Worm (Caenorhabditis elegans) whole organism, L3 larva: ENCODE results near the gene C08F11.12.

Experiments
- R02D3.7 ChIP-seq: fragments of 150-350 bp; optimal IDR thresholded peaks from 2 replicates; lab custom pipeline; 2014; ENCODE audit warnings: missing biosample characterization, missing genetic modification characterization
- ZK546.5 ChIP-seq: sonication (generic microtip); optimal IDR thresholded peaks from 2 replicates; lab custom pipeline; 2017; ENCODE audit warnings: missing biosample characterization, missing genetic modification characterization
- aly-2 ChIP-seq: fragments of 150-350 bp; optimal IDR thresholded peaks from 2 replicates; lab custom pipeline; 2014; ENCODE audit warnings: missing biosample characterization, missing genetic modification characterization
- ama-1 ChIP-seq: fragments of 150-350 bp; optimal IDR thresholded peaks from 2 replicates; lab custom pipeline; 2018
- ceh-16 ChIP-seq: sonication (generic microtip); optimal IDR thresholded peaks from 2 replicates; lab custom pipeline; 2017; ENCODE audit warnings: missing biosample characterization, missing genetic modification characterization
- ceh-28 ChIP-seq: fragments of 150-350 bp; optimal IDR thresholded peaks from 2 replicates; lab custom pipeline; 2014; ENCODE audit warnings: missing biosample characterization, missing genetic modification reagents, missing genetic modification characterization
- ceh-9 ChIP-seq: sonication (generic microtip); optimal IDR thresholded peaks from 2 replicates; lab custom pipeline; 2018; ENCODE audit warnings: missing biosample characterization, missing genetic modification characterization
- daf-12 ChIP-seq: fragments of 150-350 bp; optimal IDR thresholded peaks from 2 replicates; lab custom pipeline; 2014; ENCODE audit warnings: missing biosample characterization, missing genetic modification reagents, missing genetic modification characterization
- egl-27 ChIP-seq: sonication (generic microtip); optimal IDR thresholded peaks from 4 replicates; lab custom pipeline; 2017; ENCODE audit warnings: missing biosample characterization, missing genetic modification reagents, missing genetic modification characterization
- elt-1 ChIP-seq: fragments of 150-350 bp; optimal IDR thresholded peaks from 2 replicates; lab custom pipeline; 2014; ENCODE audit warnings: missing biosample characterization, missing genetic modification characterization
- elt-2 ChIP-seq: sonication (generic microtip); optimal IDR thresholded peaks from 2 replicates; lab custom pipeline; 2016; ENCODE audit warnings: missing genetic modification reagents, mild to moderate bottlenecking, missing genetic modification characterization, missing compliant biosample characterization
- elt-3 ChIP-seq, 3 experiments: fragments of 150-350 bp in 1 of 3; sonication (generic microtip) in 2 of 3; optimal IDR thresholded peaks; 2 replicates in 2 of 3; 4 replicates in 1 of 3; lab custom pipeline; 2014 to 2017; ENCODE audit warnings: missing biosample characterization in 3 of 3, missing genetic modification characterization in 3 of 3
- eor-1 ChIP-seq, 2 experiments: fragments of 150-350 bp; optimal IDR thresholded peaks; 2 replicates each; lab custom pipeline; 2014 to 2018; ENCODE audit warnings: missing biosample characterization in 2 of 2, missing genetic modification characterization in 2 of 2
- fkh-10 ChIP-seq: sonication (generic microtip); optimal IDR thresholded peaks from 2 replicates; lab custom pipeline; 2017; ENCODE audit warnings: missing biosample characterization, missing genetic modification reagents, missing genetic modification characterization
- fkh-2 ChIP-seq: fragments of 150-350 bp; optimal IDR thresholded peaks from 2 replicates; lab custom pipeline; 2014; ENCODE audit warnings: missing biosample characterization, missing genetic modification reagents, missing genetic modification characterization
- fos-1 ChIP-seq: fragments of 150-350 bp; optimal IDR thresholded peaks from 2 replicates; lab custom pipeline; 2014; ENCODE audit warnings: missing biosample characterization, missing genetic modification characterization
- hmg-11 ChIP-seq: sonication (generic microtip); optimal IDR thresholded peaks from 2 replicates; lab custom pipeline; 2016; ENCODE audit warnings: missing genetic modification characterization, missing compliant biosample characterization
- jun-1 ChIP-seq: fragments of 150-350 bp; optimal IDR thresholded peaks from 2 replicates; lab custom pipeline; 2014; ENCODE audit warnings: missing biosample characterization, missing genetic modification reagents, missing genetic modification characterization
- lsy-12 ChIP-seq: sonication (generic microtip); optimal IDR thresholded peaks from 2 replicates; lab custom pipeline; 2016; ENCODE audit warnings: mild to moderate bottlenecking, missing genetic modification characterization, missing compliant biosample characterization
- mml-1 ChIP-seq: fragments of 150-350 bp; sonication (generic microtip); optimal IDR thresholded peaks from 3 replicates; lab custom pipeline; 2014; ENCODE audit warnings: missing biosample characterization, missing genetic modification characterization
- nfya-1 ChIP-seq: sonication (generic microtip); optimal IDR thresholded peaks from 2 replicates; lab custom pipeline; 2017; ENCODE audit warnings: missing genetic modification characterization, mild to moderate bottlenecking, missing compliant biosample characterization, antibody characterized with exemption, moderate library complexity; ENCODE audit not compliant: insufficient read depth
- nhr-11 ChIP-seq: fragments of 150-350 bp; optimal IDR thresholded peaks from 2 replicates; lab custom pipeline; 2014; ENCODE audit warnings: missing biosample characterization, missing genetic modification characterization
- nhr-12 ChIP-seq: fragments of 150-350 bp; optimal IDR thresholded peaks from 2 replicates; lab custom pipeline; 2014; ENCODE audit warnings: missing biosample characterization, missing genetic modification characterization
- nhr-23 ChIP-seq: fragments of 150-350 bp; optimal IDR thresholded peaks from 2 replicates; lab custom pipeline; 2014; ENCODE audit warnings: missing biosample characterization, missing genetic modification reagents, missing genetic modification characterization
- nhr-28 ChIP-seq: fragments of 150-350 bp; optimal IDR thresholded peaks from 2 replicates; lab custom pipeline; 2014; ENCODE audit warnings: missing biosample characterization, missing genetic modification characterization
- nhr-43 ChIP-seq: sonication (generic microtip); optimal IDR thresholded peaks from 2 replicates; lab custom pipeline; 2016; ENCODE audit warnings: mild to moderate bottlenecking, missing genetic modification characterization, missing compliant biosample characterization; ENCODE audit not compliant: poor library complexity, severe bottlenecking
- nhr-67 ChIP-seq: fragments of 150-350 bp; optimal IDR thresholded peaks from 2 replicates; lab custom pipeline; 2014; ENCODE audit warnings: missing biosample characterization, missing genetic modification characterization
- nhr-76 ChIP-seq: fragments of 150-350 bp; sonication (generic microtip); optimal IDR thresholded peaks from 5 replicates; lab custom pipeline; 2014; ENCODE audit warnings: missing biosample characterization, missing genetic modification characterization
- nhr-77 ChIP-seq: fragments of 150-350 bp; optimal IDR thresholded peaks from 2 replicates; lab custom pipeline; 2014; ENCODE audit warnings: missing biosample characterization, missing genetic modification characterization
- pha-4 ChIP-seq: fragments of 150-350 bp; optimal IDR thresholded peaks from 2 replicates; lab custom pipeline; 2014; ENCODE audit warnings: missing biosample characterization, missing genetic modification reagents, missing genetic modification characterization
- pqm-1 ChIP-seq: fragments of 150-350 bp; optimal IDR thresholded peaks from 2 replicates; lab custom pipeline; 2017; ENCODE audit warnings: missing biosample characterization, missing genetic modification characterization, inconsistent platforms
- skn-1 ChIP-seq: fragments of 150-350 bp; optimal IDR thresholded peaks from 2 replicates; lab custom pipeline; 2014; ENCODE audit warnings: missing biosample characterization, missing genetic modification characterization
- unc-39 ChIP-seq: sonication (generic microtip); optimal IDR thresholded peaks from 4 replicates; lab custom pipeline; 2017; ENCODE audit warnings: missing biosample characterization, missing genetic modification characterization
- unc-62 ChIP-seq: fragments of 150-350 bp; sonication (generic microtip); optimal IDR thresholded peaks from 4 replicates; lab custom pipeline; 2014; ENCODE audit warnings: missing biosample characterization, missing genetic modification reagents, missing genetic modification characterization
- zag-1 ChIP-seq: fragments of 150-350 bp; optimal IDR thresholded peaks from 2 replicates; lab custom pipeline; 2014; ENCODE audit warnings: missing biosample characterization, missing genetic modification characterization
- ztf-4 ChIP-seq: fragments of 150-350 bp; optimal IDR thresholded peaks from 2 replicates; lab custom pipeline; 2014; ENCODE audit warnings: missing biosample characterization, missing genetic modification characterization

Gene C08F11.12

ce11 chrIV:13649126-13649525, 2.2 kb downstream of the C08F11.12 start, which contains the start of gene C08F11.10:
Gene C08F11.10 (minus strand): TSS chrIV:13649226.
- TF ChIP-seq ZK546.5 (tag; lab: Kevin White, UChicago) = no peak
- TF ChIP-seq nhr-11 (tag; lab: Kevin White, UChicago) = no peak
- no peak for TF ChIP-seq aly-2 (tag; lab: Kevin White, UChicago)
- TF ChIP-seq ama-1 (lab: Kevin White, UChicago) = no peak
- no peak for TF ChIP-seq daf-12 (tag; lab: Kevin White, UChicago)
- no peak for TF ChIP-seq ceh-16
- TF ChIP-seq nhr-12 (tag; lab: Kevin White, UChicago) = no peak
- TF ChIP-seq R02D3.7 (tag; lab: Kevin White, UChicago) = no peak
- TF ChIP-seq pha-4 (tag; lab: Kevin White, UChicago) = no peak
- TF ChIP-seq nhr-23 = no peak
- TF ChIP-seq elt-2 (tag; lab: Kevin White, UChicago) = no peak

DNA sequence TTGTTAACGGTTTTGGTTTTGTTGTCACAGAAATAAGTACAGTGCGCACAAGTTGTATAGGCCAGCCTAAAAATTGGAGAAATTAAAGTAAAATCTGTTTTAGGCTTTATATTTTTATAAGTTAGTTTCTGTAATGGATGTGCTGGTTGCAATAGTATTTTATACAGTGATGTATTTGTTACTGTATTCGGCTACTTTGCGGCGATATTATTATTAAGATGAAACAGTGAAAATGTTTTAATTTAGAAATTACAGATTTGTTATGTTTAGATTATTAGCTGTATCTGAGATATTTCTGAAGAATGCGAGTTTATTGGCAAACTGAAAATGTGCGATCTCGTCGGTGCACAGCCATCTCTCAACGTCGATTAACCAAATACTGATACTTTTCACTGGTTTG, 3.8 kb downstream of the C08F11.12 start, which contains the start of gene ule-4:
TSS of gene ule-4 (minus strand) at position 101 of the 400 bp plus-strand sequence.
- TF ChIP-seq nhr-12 (tag; lab: Kevin White, UChicago) (no peak), lsy-12 (no peak), elt-1 (tag; lab: Kevin White, UChicago) (no peak), hmg-11 (tag; lab: Kevin White, UChicago) (no peak), fkh-10 (no peak), elt-3 (tag; optimal IDR thresholded peaks at IDR 0.05; lab: Kevin White, UChicago) (no peak), ceh-28 (tag; lab: Kevin White, UChicago) (no peak), nhr-23 (no peak), jun-1 (tag; lab: Kevin White, UChicago) (no peak), unc-39 (tag; lab: Kevin White, UChicago) (no peak), nhr-76 (no peak)

- TF ChIP-seq elt-2 (tag; lab: Kevin White, UChicago) (no peak), ZK546.5 (tag; lab: Kevin White, UChicago) (no peak), nhr-77 (no peak), mml-1 (tag; lab: Kevin White, UChicago) (no peak), zag-1 (tag; lab: Kevin White, UChicago) (no peak), ceh-28 (tag; lab: Kevin White, UChicago) (no peak), egl-27 (no peak), ceh-9 (tag; lab: Kevin White, UChicago) (no peak), daf-12 (tag; lab: Kevin White, UChicago) (no peak), lsy-12 (no peak), aly-2 (tag; lab: Kevin White, UChicago) (no peak), R02D3.7 (tag; lab: Kevin White, UChicago) (no peak), ztf-4 (tag; lab: Kevin White, UChicago) (no peak)
These were observed 5.5 kb downstream of the C08F11.12 start, which contains the start of gene srz-29 for ce11 chrIV:13645823-13646222. Gene srz-29 (minus strand): TSS chrIV:13645923.

ce11 chrIV:13639027-13639426, 12.3 kb downstream of the C08F11.12 start, which contains the start of gene ugt-22:
Gene ugt-22 (plus strand): TSS chrIV:13639260.
- TF ChIP-seq pqm-1 (tag; lab: Kevin White, UChicago) = peak; percentile 83
- peak; percentile 22 for TF ChIP-seq skn-1 (tag; lab: Kevin White, UChicago)
- no peak for TF ChIP-seq ceh-28 (tag; lab: Kevin White, UChicago)
- TF ChIP-seq elt-2 (tag; lab: Kevin White, UChicago) = peak; percentile 86

DNA sequence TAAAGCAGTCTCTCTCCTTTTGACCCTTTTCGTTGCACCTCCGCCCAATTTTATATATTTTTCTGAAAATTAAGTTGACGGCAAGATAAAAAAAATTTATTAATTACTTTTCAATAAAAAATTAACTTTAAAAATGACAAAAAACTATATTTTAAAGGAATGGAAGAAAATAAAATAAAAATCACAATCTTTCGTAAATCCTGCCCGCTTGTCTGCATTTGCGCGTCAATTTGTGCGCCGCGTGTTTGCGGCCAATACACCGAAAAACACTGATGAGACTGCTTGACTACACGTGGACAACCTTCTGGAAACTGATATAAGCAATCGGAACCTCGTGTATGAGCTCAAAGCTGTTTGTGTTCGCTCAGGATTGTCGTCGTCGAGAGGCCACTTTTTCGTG, 14.3 kb downstream of the C08F11.12 start, which contains the start of gene C08F11.7:
TSS of gene C08F11.7 (plus strand) at position 301 of the 400 bp plus-strand sequence.
- TF ChIP-seq skn-1 (tag; lab: Kevin White, UChicago) = no peak
- TF ChIP-seq nhr-28 = no peak
- no peak for TF ChIP-seq pha-4 (tag; lab: Kevin White, UChicago)
- TF ChIP-seq nhr-43 = no peak
- TF ChIP-seq ceh-9 (tag; lab: Kevin White, UChicago) = no peak
- no peak for TF ChIP-seq unc-62 (GFP tag; lab: Kevin White, UChicago)
- TF ChIP-seq ceh-28 (tag; lab: Kevin White, UChicago) = no peak
- no peak for TF ChIP-seq elt-2 (tag; lab: Kevin White, UChicago)
- TF ChIP-seq pqm-1 (tag; lab: Kevin White, UChicago) = no peak
- TF ChIP-seq, all 47 proteins: peak for 0

DNA sequence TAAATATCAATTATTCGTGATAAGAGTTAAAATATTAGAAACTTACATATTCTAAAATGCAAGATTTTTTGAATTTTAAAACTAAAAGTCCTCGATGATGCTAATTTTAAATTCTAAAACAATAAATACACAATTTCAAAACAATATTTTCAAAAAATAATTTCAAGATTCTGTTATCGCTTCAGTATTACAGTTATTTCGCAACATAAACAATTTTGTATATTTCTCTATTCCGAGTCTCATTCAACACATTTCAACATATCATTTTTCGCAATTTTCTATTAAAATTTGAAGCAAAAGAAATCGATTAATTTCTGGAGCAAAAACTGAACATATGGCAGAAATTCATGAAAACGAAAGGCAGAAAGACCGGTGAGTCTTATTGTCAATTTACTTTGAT, 18.1 kb downstream of the C08F11.12 start, which contains the start of gene fbxa-98:
TSS of gene fbxa-98 (plus strand) at position 243 of the 400 bp plus-strand sequence.
- TF ChIP-seq fkh-2 (tag; lab: Kevin White, UChicago) = no peak
- no peak for TF ChIP-seq nfya-1
- no peak for TF ChIP-seq ceh-9 (tag; lab: Kevin White, UChicago)
- no peak for TF ChIP-seq unc-39 (tag; lab: Kevin White, UChicago)
- TF ChIP-seq elt-1 (tag; lab: Kevin White, UChicago) = no peak
- no peak for TF ChIP-seq nhr-43
- no peak for TF ChIP-seq fos-1
- no peak for TF ChIP-seq skn-1 (tag; lab: Kevin White, UChicago)
- TF ChIP-seq nhr-67 (tag; lab: Kevin White, UChicago) = no peak
- TF ChIP-seq eor-1 (tag; optimal IDR thresholded peaks at IDR 0.05; lab: Kevin White, UChicago) = no peak
- TF ChIP-seq, all 47 proteins: peak for 0
